Worm (Caenorhabditis elegans): ENCODE results near the gene F20G2.2.

Gene F20G2.2

ce11 chrV:13738374-13738773 is 17.8 kb downstream of the F20G2.2 start, which contains the start of gene irg-5:
TSS of gene irg-5 (minus strand) at chrV:13738474.
- TF ChIP-seq zip-8 (tag; optimal IDR thresholded peaks at IDR 0.05) (no peak), cnd-1 (tag; optimal IDR thresholded peaks at IDR 0.05) (no peak), nhr-2 (tag; optimal IDR thresholded peaks at IDR 0.05) (no peak), nhr-28 (tag; optimal IDR thresholded peaks at IDR 0.05) (no peak), pha-4 (tag; optimal IDR thresholded peaks at IDR 0.05) (no peak), bed-3 (GFP tag; optimal IDR thresholded peaks at IDR 0.05) (no peak), sptf-1 (tag; optimal IDR thresholded peaks at IDR 0.05) (no peak), drap-1 (GFP tag; optimal IDR thresholded peaks at IDR 0.05) (no peak), elt-3 (tag; optimal IDR thresholded peaks at IDR 0.05) (no peak), lin-32 (GFP tag; optimal IDR thresholded peaks at IDR 0.05) (no peak), ceh-83 (GFP tag; optimal IDR thresholded peaks at IDR 0.05) (no peak), unc-120 (tag; optimal IDR thresholded peaks at IDR 0.05; ENCODE audit: poor library complexity, severe bottlenecking) (no peak), blmp-1 (tag; optimal IDR thresholded peaks at IDR 0.05) (no peak), flh-1 (GFP tag; optimal IDR thresholded peaks at IDR 0.05) (no peak), mab-5 (tag; optimal IDR thresholded peaks at IDR 0.05) (no peak)

ce11 chrV:13736147-13736546 is 20.1 kb downstream of the F20G2.2 start, which contains the start of gene F35E12.6:
TSS of gene F35E12.6 (minus strand) at chrV:13736247.
- TF ChIP-seq nhr-237 (tag; optimal IDR thresholded peaks at IDR 0.05) (no peak), unc-39 (tag; optimal IDR thresholded peaks at IDR 0.05) (no peak), mab-5 (tag; optimal IDR thresholded peaks at IDR 0.05) (no peak), elt-1 (tag; optimal IDR thresholded peaks at IDR 0.05; ENCODE audit: borderline replicate concordance, insufficient read depth) (no peak), ceh-39 (tag; optimal IDR thresholded peaks at IDR 0.05) (no peak), sptf-1 (tag; optimal IDR thresholded peaks at IDR 0.05) (no peak), mep-1 (tag; optimal IDR thresholded peaks at IDR 0.05) (no peak), ceh-83 (GFP tag; optimal IDR thresholded peaks at IDR 0.05) (no peak), flh-1 (GFP tag; optimal IDR thresholded peaks at IDR 0.05) (no peak), nhr-12 (tag; optimal IDR thresholded peaks at IDR 0.05) (no peak), unc-120 (tag; optimal IDR thresholded peaks at IDR 0.05; ENCODE audit: poor library complexity, severe bottlenecking) (no peak), mls-2 (tag; optimal IDR thresholded peaks at IDR 0.05) (no peak), ces-1 (GFP tag; optimal IDR thresholded peaks at IDR 0.05) (no peak)

DNA sequence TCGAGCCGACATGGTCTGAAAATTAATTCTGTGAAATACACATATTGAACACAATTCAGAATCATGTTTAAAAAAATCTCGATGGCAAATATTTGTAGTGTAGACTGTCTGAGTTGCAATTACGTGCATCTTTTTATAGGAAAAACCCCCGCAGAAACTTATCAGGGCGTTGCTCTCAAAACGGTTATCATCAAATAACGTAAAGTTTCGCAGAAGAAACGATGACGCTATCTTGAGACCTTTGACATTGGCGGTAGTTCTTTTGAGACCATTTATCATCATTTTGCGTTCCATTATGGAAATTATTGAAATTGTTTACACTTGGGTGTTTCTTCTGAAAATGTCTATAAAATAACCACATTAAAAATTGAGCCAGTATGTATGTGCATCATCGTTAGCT is 25.4 kb downstream of the F20G2.2 start, which contains the start of gene dct-17:
Gene dct-17 (minus strand): TSS at position 23 of the 400 bp plus-strand sequence.
- TF ChIP-seq zip-8 (tag; optimal IDR thresholded peaks at IDR 0.05) = no peak
- TF ChIP-seq nhr-12 (tag; optimal IDR thresholded peaks at IDR 0.05) = no peak
- no peak for TF ChIP-seq nhr-237 (tag; optimal IDR thresholded peaks at IDR 0.05)
- TF ChIP-seq ceh-83 (GFP tag; optimal IDR thresholded peaks at IDR 0.05) = no peak
- TF ChIP-seq snpc-4 (tag; optimal IDR thresholded peaks at IDR 0.05) = no peak
- no peak for TF ChIP-seq M03D4.4 (tag; optimal IDR thresholded peaks at IDR 0.05)
- TF ChIP-seq lsy-2 (tag; optimal IDR thresholded peaks at IDR 0.05) = no peak
- TF ChIP-seq pha-4 (tag; optimal IDR thresholded peaks at IDR 0.05) = no peak
- no peak for TF ChIP-seq ceh-39 (tag; optimal IDR thresholded peaks at IDR 0.05)
- TF ChIP-seq bed-3 (GFP tag; optimal IDR thresholded peaks at IDR 0.05) = no peak
- TF ChIP-seq ham-2 (GFP tag; optimal IDR thresholded peaks at IDR 0.05) = no peak
- TF ChIP-seq ztf-11 (tag; optimal IDR thresholded peaks at IDR 0.05) = no peak
- TF ChIP-seq sem-2 (GFP tag; optimal IDR thresholded peaks at IDR 0.05) = no peak
- no peak for TF ChIP-seq unc-120 (tag; optimal IDR thresholded peaks at IDR 0.05; ENCODE audit: poor library complexity, severe bottlenecking)
- no peak for TF ChIP-seq cnd-1 (tag; optimal IDR thresholded peaks at IDR 0.05)

ce11 chrV:13725574-13725973 is 30.6 kb downstream of the F20G2.2 start, which contains the start of gene fbxa-181:
TSS of gene fbxa-181 (plus strand) at chrV:13725874.
- no peak for TF ChIP-seq ham-2 (GFP tag; optimal IDR thresholded peaks at IDR 0.05)
- TF ChIP-seq blmp-1 (tag; optimal IDR thresholded peaks at IDR 0.05) = no peak
- no peak for TF ChIP-seq nhr-12 (tag; optimal IDR thresholded peaks at IDR 0.05)
- no peak for TF ChIP-seq ceh-43 (GFP tag; optimal IDR thresholded peaks at IDR 0.05)
- no peak for TF ChIP-seq pha-4 (tag; optimal IDR thresholded peaks at IDR 0.05)
- TF ChIP-seq elt-1 (tag; optimal IDR thresholded peaks at IDR 0.05; ENCODE audit: borderline replicate concordance, insufficient read depth) = no peak
- no peak for TF ChIP-seq mls-2 (tag; optimal IDR thresholded peaks at IDR 0.05)
- no peak for TF ChIP-seq cnd-1 (tag; optimal IDR thresholded peaks at IDR 0.05)
- no peak for TF ChIP-seq zip-8 (tag; optimal IDR thresholded peaks at IDR 0.05)
- no peak for TF ChIP-seq sem-2 (GFP tag; optimal IDR thresholded peaks at IDR 0.05)
- TF ChIP-seq nhr-28 (tag; optimal IDR thresholded peaks at IDR 0.05) = no peak
- no peak for TF ChIP-seq ceh-83 (GFP tag; optimal IDR thresholded peaks at IDR 0.05)
- TF ChIP-seq ceh-39 (tag; optimal IDR thresholded peaks at IDR 0.05) = no peak
- no peak for TF ChIP-seq sptf-1 (tag; optimal IDR thresholded peaks at IDR 0.05)
- no peak for TF ChIP-seq flh-1 (GFP tag; optimal IDR thresholded peaks at IDR 0.05)
- TF ChIP-seq unc-120 (tag; optimal IDR thresholded peaks at IDR 0.05; ENCODE audit: poor library complexity, severe bottlenecking) = no peak
- TF ChIP-seq lsy-2 (tag; optimal IDR thresholded peaks at IDR 0.05) = no peak
- no peak for TF ChIP-seq hlh-1 (tag; optimal IDR thresholded peaks at IDR 0.05)
